Worm (Caenorhabditis elegans) whole organism, L3 larva: Measurements from ENCODE around the gene klp-12.

Source experiments
- R02D3.7 ChIP-seq: fragments of 150-350 bp; optimal IDR thresholded peaks from 2 replicates; lab custom pipeline; 2014; ENCODE audit warnings: missing biosample characterization, missing genetic modification characterization
- ZK546.5 ChIP-seq: sonication (generic microtip); optimal IDR thresholded peaks from 2 replicates; lab custom pipeline; 2017; ENCODE audit warnings: missing biosample characterization, missing genetic modification characterization
- ama-1 ChIP-seq: fragments of 150-350 bp; optimal IDR thresholded peaks from 2 replicates; lab custom pipeline; 2018
- ceh-16 ChIP-seq: sonication (generic microtip); optimal IDR thresholded peaks from 2 replicates; lab custom pipeline; 2017; ENCODE audit warnings: missing biosample characterization, missing genetic modification characterization
- ceh-28 ChIP-seq: fragments of 150-350 bp; optimal IDR thresholded peaks from 2 replicates; lab custom pipeline; 2014; ENCODE audit warnings: missing biosample characterization, missing genetic modification reagents, missing genetic modification characterization
- ceh-82 ChIP-seq: fragments of 150-350 bp; optimal IDR thresholded peaks from 2 replicates; lab custom pipeline; 2014; ENCODE audit warnings: missing biosample characterization, missing genetic modification characterization
- ceh-9 ChIP-seq: sonication (generic microtip); optimal IDR thresholded peaks from 2 replicates; lab custom pipeline; 2018; ENCODE audit warnings: missing biosample characterization, missing genetic modification characterization
- daf-12 ChIP-seq: fragments of 150-350 bp; optimal IDR thresholded peaks from 2 replicates; lab custom pipeline; 2014; ENCODE audit warnings: missing biosample characterization, missing genetic modification reagents, missing genetic modification characterization
- egl-27 ChIP-seq: sonication (generic microtip); optimal IDR thresholded peaks from 4 replicates; lab custom pipeline; 2017; ENCODE audit warnings: missing biosample characterization, missing genetic modification reagents, missing genetic modification characterization
- egl-5 ChIP-seq: fragments of 150-350 bp; optimal IDR thresholded peaks from 2 replicates; lab custom pipeline; 2017; ENCODE audit warnings: missing biosample characterization, missing genetic modification reagents, missing genetic modification characterization, inconsistent platforms
- elt-1 ChIP-seq: fragments of 150-350 bp; optimal IDR thresholded peaks from 2 replicates; lab custom pipeline; 2014; ENCODE audit warnings: missing biosample characterization, missing genetic modification characterization
- elt-2 ChIP-seq: sonication (generic microtip); optimal IDR thresholded peaks from 2 replicates; lab custom pipeline; 2016; ENCODE audit warnings: missing genetic modification reagents, mild to moderate bottlenecking, missing genetic modification characterization, missing compliant biosample characterization
- elt-3 ChIP-seq, 3 experiments: fragments of 150-350 bp in 1 of 3; sonication (generic microtip) in 2 of 3; optimal IDR thresholded peaks; 2 replicates in 2 of 3; 4 replicates in 1 of 3; lab custom pipeline; 2014 to 2017; ENCODE audit warnings: missing biosample characterization in 3 of 3, missing genetic modification characterization in 3 of 3
- eor-1 ChIP-seq, 2 experiments: fragments of 150-350 bp; optimal IDR thresholded peaks; 2 replicates each; lab custom pipeline; 2014 to 2018; ENCODE audit warnings: missing biosample characterization in 2 of 2, missing genetic modification characterization in 2 of 2
- fkh-10 ChIP-seq: sonication (generic microtip); optimal IDR thresholded peaks from 2 replicates; lab custom pipeline; 2017; ENCODE audit warnings: missing biosample characterization, missing genetic modification reagents, missing genetic modification characterization
- fkh-2 ChIP-seq: fragments of 150-350 bp; optimal IDR thresholded peaks from 2 replicates; lab custom pipeline; 2014; ENCODE audit warnings: missing biosample characterization, missing genetic modification reagents, missing genetic modification characterization
- fos-1 ChIP-seq: fragments of 150-350 bp; optimal IDR thresholded peaks from 2 replicates; lab custom pipeline; 2014; ENCODE audit warnings: missing biosample characterization, missing genetic modification characterization
- hmg-11 ChIP-seq: sonication (generic microtip); optimal IDR thresholded peaks from 2 replicates; lab custom pipeline; 2016; ENCODE audit warnings: missing genetic modification characterization, missing compliant biosample characterization
- jun-1 ChIP-seq: fragments of 150-350 bp; optimal IDR thresholded peaks from 2 replicates; lab custom pipeline; 2014; ENCODE audit warnings: missing biosample characterization, missing genetic modification reagents, missing genetic modification characterization
- lin-15B ChIP-seq: fragments of 150-350 bp; optimal IDR thresholded peaks from 2 replicates; lab custom pipeline; 2014; ENCODE audit warnings: missing biosample characterization, missing genetic modification characterization
- lin-39 ChIP-seq: fragments of 150-350 bp; optimal IDR thresholded peaks from 2 replicates; lab custom pipeline; 2018; ENCODE audit warnings: missing biosample characterization, missing genetic modification reagents, missing genetic modification characterization
- lsy-12 ChIP-seq: sonication (generic microtip); optimal IDR thresholded peaks from 2 replicates; lab custom pipeline; 2016; ENCODE audit warnings: mild to moderate bottlenecking, missing genetic modification characterization, missing compliant biosample characterization
- mdl-1 ChIP-seq: fragments of 150-350 bp; optimal IDR thresholded peaks from 2 replicates; lab custom pipeline; 2014; ENCODE audit warnings: missing biosample characterization, missing genetic modification characterization
- mml-1 ChIP-seq: fragments of 150-350 bp; sonication (generic microtip); optimal IDR thresholded peaks from 3 replicates; lab custom pipeline; 2014; ENCODE audit warnings: missing biosample characterization, missing genetic modification characterization
- nfya-1 ChIP-seq: sonication (generic microtip); optimal IDR thresholded peaks from 2 replicates; lab custom pipeline; 2017; ENCODE audit warnings: missing genetic modification characterization, mild to moderate bottlenecking, missing compliant biosample characterization, antibody characterized with exemption, moderate library complexity; ENCODE audit not compliant: insufficient read depth
- nhr-11 ChIP-seq: fragments of 150-350 bp; optimal IDR thresholded peaks from 2 replicates; lab custom pipeline; 2014; ENCODE audit warnings: missing biosample characterization, missing genetic modification characterization
- nhr-12 ChIP-seq: fragments of 150-350 bp; optimal IDR thresholded peaks from 2 replicates; lab custom pipeline; 2014; ENCODE audit warnings: missing biosample characterization, missing genetic modification characterization
- nhr-23 ChIP-seq: fragments of 150-350 bp; optimal IDR thresholded peaks from 2 replicates; lab custom pipeline; 2014; ENCODE audit warnings: missing biosample characterization, missing genetic modification reagents, missing genetic modification characterization
- nhr-237 ChIP-seq: fragments of 150-350 bp; optimal IDR thresholded peaks from 2 replicates; lab custom pipeline; 2014; ENCODE audit warnings: missing biosample characterization, missing genetic modification characterization
- nhr-25 ChIP-seq: sonication (generic microtip); optimal IDR thresholded peaks from 2 replicates; lab custom pipeline; 2017; ENCODE audit warnings: missing biosample characterization, missing genetic modification characterization
- nhr-28 ChIP-seq: fragments of 150-350 bp; optimal IDR thresholded peaks from 2 replicates; lab custom pipeline; 2014; ENCODE audit warnings: missing biosample characterization, missing genetic modification characterization
- nhr-43 ChIP-seq: sonication (generic microtip); optimal IDR thresholded peaks from 2 replicates; lab custom pipeline; 2016; ENCODE audit warnings: mild to moderate bottlenecking, missing genetic modification characterization, missing compliant biosample characterization; ENCODE audit not compliant: poor library complexity, severe bottlenecking
- nhr-67 ChIP-seq: fragments of 150-350 bp; optimal IDR thresholded peaks from 2 replicates; lab custom pipeline; 2014; ENCODE audit warnings: missing biosample characterization, missing genetic modification characterization
- nhr-76 ChIP-seq: fragments of 150-350 bp; sonication (generic microtip); optimal IDR thresholded peaks from 5 replicates; lab custom pipeline; 2014; ENCODE audit warnings: missing biosample characterization, missing genetic modification characterization
- nhr-77 ChIP-seq: fragments of 150-350 bp; optimal IDR thresholded peaks from 2 replicates; lab custom pipeline; 2014; ENCODE audit warnings: missing biosample characterization, missing genetic modification characterization
- pha-4 ChIP-seq: fragments of 150-350 bp; optimal IDR thresholded peaks from 2 replicates; lab custom pipeline; 2014; ENCODE audit warnings: missing biosample characterization, missing genetic modification reagents, missing genetic modification characterization
- pqm-1 ChIP-seq: fragments of 150-350 bp; optimal IDR thresholded peaks from 2 replicates; lab custom pipeline; 2017; ENCODE audit warnings: missing biosample characterization, missing genetic modification characterization, inconsistent platforms
- sea-2 ChIP-seq: fragments of 150-350 bp; sonication (generic microtip); optimal IDR thresholded peaks from 4 replicates; lab custom pipeline; 2014; ENCODE audit warnings: missing biosample characterization, missing genetic modification reagents, missing genetic modification characterization
- skn-1 ChIP-seq: fragments of 150-350 bp; optimal IDR thresholded peaks from 2 replicates; lab custom pipeline; 2014; ENCODE audit warnings: missing biosample characterization, missing genetic modification characterization
- snpc-4 ChIP-seq: fragments of 150-350 bp; optimal IDR thresholded peaks from 2 replicates; lab custom pipeline; 2014; ENCODE audit warnings: missing biosample characterization, missing genetic modification characterization
- tbx-2 ChIP-seq: sonication (generic microtip); optimal IDR thresholded peaks from 2 replicates; lab custom pipeline; 2016; ENCODE audit warnings: mild to moderate bottlenecking, missing genetic modification characterization, missing compliant biosample characterization
- unc-39 ChIP-seq: sonication (generic microtip); optimal IDR thresholded peaks from 4 replicates; lab custom pipeline; 2017; ENCODE audit warnings: missing biosample characterization, missing genetic modification characterization
- unc-62 ChIP-seq: fragments of 150-350 bp; sonication (generic microtip); optimal IDR thresholded peaks from 4 replicates; lab custom pipeline; 2014; ENCODE audit warnings: missing biosample characterization, missing genetic modification reagents, missing genetic modification characterization
- zag-1 ChIP-seq: fragments of 150-350 bp; optimal IDR thresholded peaks from 2 replicates; lab custom pipeline; 2014; ENCODE audit warnings: missing biosample characterization, missing genetic modification characterization
- ztf-11 ChIP-seq: fragments of 150-350 bp; optimal IDR thresholded peaks from 2 replicates; lab custom pipeline; 2014; ENCODE audit warnings: missing biosample characterization, missing genetic modification characterization
- ztf-4 ChIP-seq: fragments of 150-350 bp; optimal IDR thresholded peaks from 2 replicates; lab custom pipeline; 2014; ENCODE audit warnings: missing biosample characterization, missing genetic modification characterization

klp-12 gene

DNA sequence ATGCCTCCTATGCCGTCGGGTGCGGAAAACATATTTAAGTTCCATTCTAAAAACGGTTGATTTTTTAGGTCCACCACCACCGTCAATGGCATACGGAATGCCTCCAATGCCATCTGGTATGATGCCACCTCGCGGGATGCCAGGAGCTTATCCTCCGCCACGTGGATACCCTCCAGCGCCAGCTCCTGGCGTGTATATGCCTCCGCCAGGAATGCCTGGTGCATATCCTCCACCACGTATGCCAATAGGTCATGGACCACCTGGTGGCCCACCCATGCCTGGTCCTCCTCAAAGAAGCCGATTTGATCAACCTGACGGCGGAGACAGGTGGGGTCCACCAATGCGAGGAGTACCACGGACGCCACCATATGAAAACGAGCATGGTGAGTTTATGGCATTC lies 48.2 kb downstream of the klp-12 start:
- TF ChIP-seq mml-1 (tag; lab: Kevin White, UChicago): no peak
- no peak for TF ChIP-seq lin-39 (tag; lab: Kevin White, UChicago)
- TF ChIP-seq fkh-10 (GFP tag; lab: Kevin White, UChicago): no peak
- TF ChIP-seq nhr-11: no peak
- no peak for TF ChIP-seq jun-1 (tag; lab: Kevin White, UChicago)
- TF ChIP-seq nhr-23: no peak
- no peak for TF ChIP-seq unc-62 (GFP tag; lab: Kevin White, UChicago)
- TF ChIP-seq elt-3 (tag; optimal IDR thresholded peaks at IDR 0.05; lab: Kevin White, UChicago): no peak
- no peak for TF ChIP-seq unc-39 (tag; lab: Kevin White, UChicago)
- no peak for TF ChIP-seq nhr-12 (tag; lab: Kevin White, UChicago)
- no peak for TF ChIP-seq nfya-1 (tag; lab: Kevin White, UChicago)
- no peak for TF ChIP-seq zag-1 (tag; lab: Kevin White, UChicago)
- TF ChIP-seq fos-1: no peak
- TF ChIP-seq fkh-2 (tag; lab: Kevin White, UChicago): no peak
- no peak for TF ChIP-seq snpc-4 (tag; lab: Kevin White, UChicago)
- TF ChIP-seq ama-1 (lab: Kevin White, UChicago): no peak
- no peak for TF ChIP-seq nhr-237 (tag; lab: Kevin White, UChicago)
- TF ChIP-seq, all 47 proteins: peak for 0

ce11 chrIV:11310624-11311023 lies 49.0 kb downstream of the klp-12 start, which contains the start of gene znf-207:
Gene znf-207, plus strand, starts transcription at chrIV:11310972.
- TF ChIP-seq sea-2 (GFP tag; lab: Kevin White, UChicago): no peak
- no peak for TF ChIP-seq jun-1 (tag; lab: Kevin White, UChicago)
- no peak for TF ChIP-seq skn-1 (tag; lab: Kevin White, UChicago)
- TF ChIP-seq lsy-12 (tag; lab: Kevin White, UChicago): no peak
- TF ChIP-seq egl-5: no peak
- peak; percentile 7 for TF ChIP-seq elt-2 (tag; lab: Kevin White, UChicago)
- no peak for TF ChIP-seq ztf-11 (tag; lab: Kevin White, UChicago)
- no peak for TF ChIP-seq ZK546.5
- TF ChIP-seq zag-1 (tag; lab: Kevin White, UChicago): no peak
- TF ChIP-seq lin-15B (tag; lab: Kevin White, UChicago): peak; percentile 30
- TF ChIP-seq nhr-67 (tag; lab: Kevin White, UChicago): no peak
- peak; percentile 56 for TF ChIP-seq pha-4 (tag; lab: Kevin White, UChicago)
- no peak for TF ChIP-seq nhr-76 (tag; lab: Kevin White, UChicago)
- TF ChIP-seq snpc-4 (tag; lab: Kevin White, UChicago): peak; percentile 26
- TF ChIP-seq nhr-28 (tag; lab: Kevin White, UChicago): no peak
- no peak for TF ChIP-seq mdl-1 (tag; lab: Kevin White, UChicago)
- TF ChIP-seq ceh-82 (tag; lab: Kevin White, UChicago): no peak
- TF ChIP-seq nhr-237 (tag; lab: Kevin White, UChicago): no peak
- TF ChIP-seq nhr-11: no peak
- TF ChIP-seq fos-1: no peak
- TF ChIP-seq eor-1 (tag; optimal IDR thresholded peaks at IDR 0.05; lab: Kevin White, UChicago): no peak
- TF ChIP-seq ceh-9: no peak
- TF ChIP-seq elt-1: no peak
- no peak for TF ChIP-seq pqm-1 (tag; lab: Kevin White, UChicago)
- no peak for TF ChIP-seq daf-12 (tag; lab: Kevin White, UChicago)
- TF ChIP-seq unc-39 (tag; lab: Kevin White, UChicago): no peak
- no peak for TF ChIP-seq egl-27 (tag; lab: Kevin White, UChicago)
- TF ChIP-seq ama-1 (lab: Kevin White, UChicago): no peak
- no peak for TF ChIP-seq R02D3.7
- no peak for TF ChIP-seq nhr-77 (tag; lab: Kevin White, UChicago)
- no peak for TF ChIP-seq nhr-25 (tag; lab: Kevin White, UChicago)
- TF ChIP-seq tbx-2: no peak
- peak; percentile 37 for TF ChIP-seq hmg-11
- TF ChIP-seq unc-62 (GFP tag; lab: Kevin White, UChicago): no peak
- no peak for TF ChIP-seq mml-1 (tag; lab: Kevin White, UChicago)
- no peak for TF ChIP-seq elt-3 (tag; optimal IDR thresholded peaks at IDR 0.05; lab: Kevin White, UChicago)
- no peak for TF ChIP-seq nhr-12 (tag; lab: Kevin White, UChicago)
- no peak for TF ChIP-seq lin-39 (tag; lab: Kevin White, UChicago)
- no peak for TF ChIP-seq fkh-2 (tag; lab: Kevin White, UChicago)
- peak; percentile 59 for TF ChIP-seq nfya-1 (tag; lab: Kevin White, UChicago)
- peak; percentile 2 for TF ChIP-seq nhr-23
- TF ChIP-seq nhr-43 (tag; lab: Kevin White, UChicago): no peak
- TF ChIP-seq ztf-4: no peak
- TF ChIP-seq fkh-10 (GFP tag; lab: Kevin White, UChicago): peak; percentile 2
- no peak for TF ChIP-seq ceh-28 (tag; lab: Kevin White, UChicago)
- no peak for TF ChIP-seq ceh-16 (tag; lab: Kevin White, UChicago)
